Worm (Caenorhabditis elegans) whole organism, mixed stage, embryonic: ENCODE results near the gene R11D1.12.

Experiments used
- M03D4.4 ChIP-seq: sonication (generic microtip); optimal IDR thresholded peaks from 2 replicates; lab custom pipeline; 2017; ENCODE audit warnings: mild to moderate bottlenecking, missing genetic modification characterization, missing compliant biosample characterization
- blmp-1 ChIP-seq: fragments of 150-350 bp; optimal IDR thresholded peaks from 2 replicates; lab custom pipeline; 2014; ENCODE audit warnings: missing biosample characterization, missing genetic modification characterization
- ces-1 ChIP-seq: fragments of 150-350 bp; optimal IDR thresholded peaks from 2 replicates; lab custom pipeline; 2014; ENCODE audit warnings: missing biosample characterization, missing genetic modification reagents, missing genetic modification characterization
- cnd-1 ChIP-seq: fragments of 200-800 bp; sonication (Bioruptor generic); optimal IDR thresholded peaks from 2 replicates; lab custom pipeline; 2018; ENCODE audit warnings: mild to moderate bottlenecking, missing genetic modification characterization, missing compliant biosample characterization
- drap-1 ChIP-seq: fragments of 200-800 bp; sonication (Bioruptor generic); optimal IDR thresholded peaks from 3 replicates; lab custom pipeline; 2018; ENCODE audit warnings: mild to moderate bottlenecking, missing genetic modification characterization, missing compliant biosample characterization
- elt-1 ChIP-seq: sonication (generic microtip); optimal IDR thresholded peaks from 2 replicates; lab custom pipeline; 2017; ENCODE audit warnings: missing genetic modification characterization, mild to moderate bottlenecking, missing compliant biosample characterization, antibody characterized with exemption, moderate library complexity, borderline replicate concordance; ENCODE audit not compliant: insufficient read depth
- elt-3 ChIP-seq: fragments of 150-350 bp; optimal IDR thresholded peaks from 2 replicates; lab custom pipeline; 2014; ENCODE audit warnings: missing biosample characterization, missing genetic modification characterization
- flh-1 ChIP-seq: fragments of 200-800 bp; sonication (Bioruptor generic); optimal IDR thresholded peaks from 2 replicates; lab custom pipeline; 2018; ENCODE audit warnings: mild to moderate bottlenecking, missing genetic modification characterization, moderate library complexity, missing compliant biosample characterization
- ham-2 ChIP-seq: fragments of 200-800 bp; sonication (Bioruptor generic); optimal IDR thresholded peaks from 2 replicates; lab custom pipeline; 2018; ENCODE audit warnings: mild to moderate bottlenecking, missing genetic modification characterization, missing compliant biosample characterization
- hlh-1 ChIP-seq: fragments of 150-350 bp; optimal IDR thresholded peaks from 2 replicates; lab custom pipeline; 2014; ENCODE audit warnings: missing biosample characterization, missing genetic modification reagents, missing genetic modification characterization
- lin-13 ChIP-seq: fragments of 150-350 bp; optimal IDR thresholded peaks from 2 replicates; lab custom pipeline; 2014; ENCODE audit warnings: missing biosample characterization, missing genetic modification characterization
- lin-32 ChIP-seq: fragments of 200-800 bp; sonication (Bioruptor generic); optimal IDR thresholded peaks from 2 replicates; lab custom pipeline; 2018; ENCODE audit warnings: mild to moderate bottlenecking, missing genetic modification characterization, missing compliant biosample characterization
- lsy-2 ChIP-seq: fragments of 150-350 bp; optimal IDR thresholded peaks from 2 replicates; lab custom pipeline; 2014; ENCODE audit warnings: missing biosample characterization, missing genetic modification characterization
- mab-5 ChIP-seq: fragments of 150-350 bp; optimal IDR thresholded peaks from 2 replicates; lab custom pipeline; 2014; ENCODE audit warnings: missing biosample characterization, missing genetic modification characterization
- mep-1 ChIP-seq: fragments of 150-350 bp; optimal IDR thresholded peaks from 2 replicates; lab custom pipeline; 2017; ENCODE audit warnings: missing biosample characterization, missing genetic modification reagents, missing genetic modification characterization, inconsistent platforms
- nhr-12 ChIP-seq: fragments of 150-350 bp; optimal IDR thresholded peaks from 2 replicates; lab custom pipeline; 2014; ENCODE audit warnings: missing biosample characterization, missing genetic modification characterization
- nhr-237 ChIP-seq: fragments of 150-350 bp; optimal IDR thresholded peaks from 2 replicates; lab custom pipeline; 2014; ENCODE audit warnings: missing biosample characterization, missing genetic modification characterization
- nhr-76 ChIP-seq: sonication (generic microtip); optimal IDR thresholded peaks from 2 replicates; lab custom pipeline; 2017; ENCODE audit warnings: missing biosample characterization, missing genetic modification characterization
- pha-4 ChIP-seq: fragments of 150-350 bp; optimal IDR thresholded peaks from 2 replicates; lab custom pipeline; 2018; ENCODE audit warnings: missing biosample characterization, missing genetic modification reagents, missing genetic modification characterization
- sem-2 ChIP-seq: fragments of 200-800 bp; sonication (Bioruptor generic); optimal IDR thresholded peaks from 2 replicates; lab custom pipeline; 2018; ENCODE audit warnings: mild to moderate bottlenecking, missing genetic modification characterization, missing compliant biosample characterization
- snpc-4 ChIP-seq: fragments of 150-350 bp; optimal IDR thresholded peaks from 2 replicates; lab custom pipeline; 2014; ENCODE audit warnings: missing biosample characterization, missing genetic modification characterization
- sptf-1 ChIP-seq: sonication (generic microtip); optimal IDR thresholded peaks from 2 replicates; lab custom pipeline; 2017; ENCODE audit warnings: mild to moderate bottlenecking, missing genetic modification characterization, moderate library complexity, missing compliant biosample characterization
- tbx-8 ChIP-seq: fragments of 200-800 bp; sonication (Bioruptor generic); optimal IDR thresholded peaks from 2 replicates; lab custom pipeline; 2018; ENCODE audit warnings: mild to moderate bottlenecking, missing genetic modification characterization, moderate library complexity, missing compliant biosample characterization
- unc-120 ChIP-seq: sonication (generic microtip); optimal IDR thresholded peaks from 2 replicates; lab custom pipeline; 2017; ENCODE audit warnings: missing genetic modification characterization, missing compliant biosample characterization; ENCODE audit not compliant: poor library complexity, severe bottlenecking
- unc-39 ChIP-seq: fragments of 150-350 bp; optimal IDR thresholded peaks from 2 replicates; lab custom pipeline; 2014; ENCODE audit warnings: missing biosample characterization, missing genetic modification characterization
- zip-8 ChIP-seq: fragments of 150-350 bp; optimal IDR thresholded peaks from 2 replicates; lab custom pipeline; 2014; ENCODE audit warnings: missing biosample characterization, missing genetic modification characterization
- ztf-11 ChIP-seq: fragments of 150-350 bp; optimal IDR thresholded peaks from 2 replicates; lab custom pipeline; 2014; ENCODE audit warnings: missing biosample characterization, missing genetic modification characterization

Gene R11D1.12

DNA sequence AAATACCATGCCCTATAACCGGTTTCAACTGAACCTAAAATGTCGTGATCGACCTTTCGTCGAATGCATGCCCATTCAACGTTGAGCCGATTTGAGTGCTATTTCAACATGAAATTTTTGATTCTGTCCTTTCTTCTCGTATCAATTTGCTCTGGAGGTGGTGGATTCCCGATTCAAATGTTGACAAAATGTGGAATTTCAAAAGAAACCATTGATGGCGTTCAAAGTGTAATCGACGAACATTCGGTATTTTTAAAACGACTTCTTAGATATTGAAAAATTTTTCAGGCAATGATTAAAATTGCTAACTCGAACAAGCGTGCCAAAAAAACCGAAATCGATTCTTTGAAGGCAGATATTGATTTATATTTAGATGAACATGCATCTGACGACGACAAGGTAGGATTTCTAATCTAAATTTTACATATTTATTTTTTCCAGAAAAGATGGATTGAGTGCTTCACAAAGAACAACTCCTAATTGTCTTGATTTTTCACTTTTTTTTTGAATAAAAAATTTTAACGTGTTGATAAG is 1.4 kb upstream of the R11D1.12 start, which contains the start of gene R11D1.13:
TSS of gene R11D1.13 (plus strand) at position 51 of the 534 bp plus-strand sequence.
- TF ChIP-seq elt-1 (no peak), flh-1 (GFP tag; lab: Kevin White, UChicago) (no peak), unc-120 (no peak), lsy-2 (tag; lab: Kevin White, UChicago) (no peak), hlh-1 (tag; lab: Kevin White, UChicago) (no peak), nhr-237 (tag; lab: Kevin White, UChicago) (no peak)
- TF ChIP-seq, all 35 proteins: peak for 0

DNA sequence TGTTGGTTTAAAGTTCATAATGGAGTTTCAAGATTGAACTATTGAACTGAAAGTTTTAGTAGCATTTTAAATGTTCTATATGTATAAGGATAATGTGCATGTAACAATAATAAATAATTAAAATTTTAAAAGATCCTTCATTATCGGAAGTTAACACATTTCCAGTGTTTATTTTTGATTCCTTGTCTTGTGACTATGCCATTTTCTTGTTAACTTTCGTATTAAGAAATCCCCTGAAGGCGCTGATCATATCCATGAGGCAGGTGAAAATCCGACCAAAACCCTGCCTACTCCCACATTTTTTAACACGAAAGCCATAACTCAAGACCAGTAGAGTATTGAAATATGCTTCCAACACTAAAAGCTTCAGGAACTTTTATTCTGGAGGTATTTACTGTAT is 6.1 kb downstream of the R11D1.12 start, which contains the start of gene R11D1.7:
TSS of gene R11D1.7 (plus strand) at position 301 of the 400 bp plus-strand sequence.
- TF ChIP-seq lin-32 (GFP tag; lab: Kevin White, UChicago) (no peak), elt-3 (tag; lab: Kevin White, UChicago) (no peak), unc-39 (tag; lab: Kevin White, UChicago) (no peak), tbx-8 (GFP tag; lab: Kevin White, UChicago) (no peak), ztf-11 (no peak), snpc-4 (tag; lab: Kevin White, UChicago) (no peak), nhr-12 (tag; lab: Kevin White, UChicago) (no peak), unc-120 (no peak), cnd-1 (tag; lab: Kevin White, UChicago) (no peak), drap-1 (GFP tag; lab: Kevin White, UChicago) (no peak), flh-1 (GFP tag; lab: Kevin White, UChicago) (no peak), sem-2 (GFP tag; lab: Kevin White, UChicago) (no peak), mep-1 (no peak)

DNA sequence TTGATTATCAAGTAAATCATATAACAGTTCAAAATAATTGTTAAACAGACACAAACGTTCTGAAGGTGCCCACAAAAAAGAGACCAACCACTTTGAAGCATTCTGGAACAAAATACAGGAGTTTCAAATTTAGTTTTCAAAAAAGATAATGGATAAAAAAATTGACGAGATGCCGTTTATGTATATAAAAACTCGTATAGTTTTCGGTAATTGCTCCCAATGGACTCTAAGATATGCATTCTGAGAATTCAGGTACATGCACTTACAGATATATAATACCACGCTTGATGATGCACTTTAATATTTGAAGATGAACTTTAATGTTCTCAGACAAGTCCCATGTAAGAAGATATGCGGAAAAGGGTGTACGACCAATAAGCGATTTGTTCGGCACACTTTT is 7.2 kb downstream of the R11D1.12 start, which contains the start of gene str-181:
TSS of gene str-181 (minus strand) at position 101 of the 400 bp plus-strand sequence.
- TF ChIP-seq elt-3 (tag; lab: Kevin White, UChicago) (no peak), mab-5 (tag; lab: Kevin White, UChicago) (no peak), ces-1 (GFP tag; lab: Kevin White, UChicago) (no peak)

DNA sequence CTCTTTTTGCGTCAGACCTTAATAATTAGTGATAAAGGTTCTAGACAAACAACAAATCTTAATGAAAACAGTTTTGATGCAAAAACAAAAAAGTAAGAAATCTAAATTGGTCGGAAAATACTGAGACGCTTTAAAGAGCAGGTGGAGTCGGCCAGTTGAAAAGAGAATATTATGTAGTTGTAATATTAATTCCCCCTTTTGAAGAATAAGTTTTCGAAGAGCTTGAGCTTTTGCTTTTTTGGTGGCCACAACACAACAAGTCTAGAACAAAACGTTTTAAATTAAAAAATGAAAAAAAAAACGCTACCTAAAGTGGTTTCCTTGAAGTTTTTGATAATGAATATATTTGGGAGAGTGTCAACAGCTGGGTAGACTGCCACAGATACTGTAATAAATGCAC is 9.3 kb downstream of the R11D1.12 start, which contains the start of gene str-178:
TSS of gene str-178 (minus strand) at position 101 of the 400 bp plus-strand sequence.
- TF ChIP-seq mep-1 = no peak
- TF ChIP-seq drap-1 (GFP tag; lab: Kevin White, UChicago) = no peak

DNA sequence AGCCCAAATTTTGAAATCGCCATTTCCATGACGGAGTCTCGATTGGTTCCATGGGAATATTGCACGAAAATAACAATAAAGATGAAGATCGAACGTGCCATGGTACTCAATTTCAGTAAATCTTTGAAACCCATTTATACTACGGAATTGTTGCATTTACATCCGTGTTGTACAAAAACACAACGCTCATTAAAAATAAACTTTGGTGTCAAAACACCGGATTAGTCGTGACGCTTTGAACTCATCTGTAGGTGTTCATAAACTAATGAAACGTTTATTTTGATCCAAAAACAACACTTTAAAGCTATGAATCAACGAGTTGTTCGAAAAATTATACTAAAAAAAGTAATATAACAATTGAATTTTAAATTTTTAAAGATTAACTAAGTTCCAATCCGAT is 11.7 kb downstream of the R11D1.12 start, which contains the start of gene R11D1.4:
TSS of gene R11D1.4 (minus strand) at position 101 of the 400 bp plus-strand sequence.
- TF ChIP-seq ces-1 (GFP tag; lab: Kevin White, UChicago) (no peak), drap-1 (GFP tag; lab: Kevin White, UChicago) (no peak), ham-2 (no peak), M03D4.4 (tag; lab: Kevin White, UChicago) (no peak), nhr-12 (tag; lab: Kevin White, UChicago) (no peak)

DNA sequence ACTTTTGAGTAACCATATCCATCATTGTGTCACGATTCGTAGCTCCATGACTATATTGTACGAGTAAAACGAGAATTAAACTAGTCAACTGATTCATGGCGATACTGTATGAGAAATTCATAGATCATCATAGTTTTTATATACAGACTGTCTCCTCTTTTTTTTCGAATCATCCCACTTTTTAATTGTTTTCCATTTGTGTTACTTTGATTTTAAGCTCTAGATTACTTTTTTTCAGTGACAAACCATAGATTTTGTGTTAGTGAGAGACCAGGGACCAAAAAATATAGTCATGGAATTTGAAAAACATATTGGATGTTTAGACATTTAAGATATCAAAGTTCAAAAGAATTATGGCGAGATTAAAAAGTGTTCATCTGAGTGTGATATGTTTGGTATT is 13.8 kb downstream of the R11D1.12 start, which contains the start of gene R11D1.3:
TSS of gene R11D1.3 (minus strand) at position 101 of the 400 bp plus-strand sequence.
- TF ChIP-seq mep-1 (no peak), ztf-11 (no peak), cnd-1 (tag; lab: Kevin White, UChicago) (no peak), blmp-1 (tag; lab: Kevin White, UChicago) (no peak), elt-3 (tag; lab: Kevin White, UChicago) (no peak), nhr-76 (tag; lab: Kevin White, UChicago) (no peak), zip-8 (tag; lab: Kevin White, UChicago) (no peak), nhr-12 (tag; lab: Kevin White, UChicago) (no peak), lin-13 (tag; lab: Kevin White, UChicago) (no peak), ham-2 (no peak), sptf-1 (no peak), lin-32 (GFP tag; lab: Kevin White, UChicago) (no peak), flh-1 (GFP tag; lab: Kevin White, UChicago) (no peak), snpc-4 (tag; lab: Kevin White, UChicago) (no peak), pha-4 (tag; lab: Kevin White, UChicago) (no peak)
